Worm (Caenorhabditis elegans): ENCODE data around the gene F55A4.7.
A peak's percentile ranks its signal among the peaks of the same experiment; 100 is the strongest.

The F55A4.7 gene

ce11 chrX:1038347-1038746 is at the start of gene F55A4.7:
Gene F55A4.7 (minus strand): TSS chrX:1038447.
- no peak for TF ChIP-seq bed-3 (GFP tag; optimal IDR thresholded peaks at IDR 0.05)
- no peak for TF ChIP-seq blmp-1 (tag; optimal IDR thresholded peaks at IDR 0.05)
- no peak for TF ChIP-seq drap-1 (GFP tag; optimal IDR thresholded peaks at IDR 0.05)
- TF ChIP-seq nhr-2 (tag; optimal IDR thresholded peaks at IDR 0.05), result no peak
- no peak for TF ChIP-seq mep-1 (tag; optimal IDR thresholded peaks at IDR 0.05)
- TF ChIP-seq zip-8 (tag; optimal IDR thresholded peaks at IDR 0.05), result no peak
- TF ChIP-seq elt-1 (tag; optimal IDR thresholded peaks at IDR 0.05; ENCODE audit: borderline replicate concordance, insufficient read depth), result no peak
- TF ChIP-seq mls-2 (tag; optimal IDR thresholded peaks at IDR 0.05), result no peak
- TF ChIP-seq nhr-237 (tag; optimal IDR thresholded peaks at IDR 0.05), result no peak
- TF ChIP-seq ceh-39 (tag; optimal IDR thresholded peaks at IDR 0.05), result no peak
- no peak for TF ChIP-seq unc-62 (GFP tag; optimal IDR thresholded peaks at IDR 0.05)
- no peak for TF ChIP-seq ceh-83 (GFP tag; optimal IDR thresholded peaks at IDR 0.05)

DNA sequence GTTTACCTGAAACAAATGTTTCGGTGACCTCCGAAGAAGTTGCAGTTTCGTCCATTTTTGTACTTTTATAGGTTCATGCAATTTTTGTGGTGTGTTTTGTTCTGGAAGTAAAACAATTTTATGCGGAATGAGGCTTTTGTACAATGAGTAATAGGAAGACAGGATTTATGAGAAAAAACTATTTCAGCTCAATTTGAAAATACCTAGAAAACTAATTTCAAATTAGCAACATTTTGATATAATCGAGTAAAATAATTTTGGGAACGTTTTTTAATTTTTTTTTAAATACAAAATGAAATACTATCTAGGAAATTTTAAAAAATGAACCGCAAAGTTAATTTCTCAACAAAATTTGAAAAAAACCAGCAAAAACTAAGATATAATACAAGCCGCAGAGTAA is 49.8 kb upstream of the F55A4.7 start, which contains the start of gene rei-2:
TSS of gene rei-2 (minus strand) at position 101 of the 400 bp plus-strand sequence.
- TF ChIP-seq hlh-1 (tag; optimal IDR thresholded peaks at IDR 0.05), result no peak
- no peak for TF ChIP-seq nhr-2 (tag; optimal IDR thresholded peaks at IDR 0.05)
- no peak for TF ChIP-seq drap-1 (GFP tag; optimal IDR thresholded peaks at IDR 0.05)
- TF ChIP-seq nhr-28 (tag; optimal IDR thresholded peaks at IDR 0.05), result no peak

- TF ChIP-seq nhr-28 (tag; optimal IDR thresholded peaks at IDR 0.05), result no peak
- no peak for TF ChIP-seq nhr-12 (tag; optimal IDR thresholded peaks at IDR 0.05)
- no peak for TF ChIP-seq mls-2 (tag; optimal IDR thresholded peaks at IDR 0.05)
- TF ChIP-seq ham-2 (GFP tag; optimal IDR thresholded peaks at IDR 0.05), result no peak
- TF ChIP-seq zip-8 (tag; optimal IDR thresholded peaks at IDR 0.05), result no peak
- TF ChIP-seq mab-5 (tag; optimal IDR thresholded peaks at IDR 0.05), result no peak
- TF ChIP-seq drap-1 (GFP tag; optimal IDR thresholded peaks at IDR 0.05), result no peak
- no peak for TF ChIP-seq blmp-1 (tag; optimal IDR thresholded peaks at IDR 0.05)
- no peak for TF ChIP-seq sem-2 (GFP tag; optimal IDR thresholded peaks at IDR 0.05)
- no peak for TF ChIP-seq ceh-83 (GFP tag; optimal IDR thresholded peaks at IDR 0.05)
These were observed 48.2 kb upstream of the F55A4.7 start for ce11 chrX:1086406-1086897.

- TF ChIP-seq ceh-39 (tag; optimal IDR thresholded peaks at IDR 0.05) (no peak), ceh-83 (GFP tag; optimal IDR thresholded peaks at IDR 0.05) (no peak), drap-1 (GFP tag; optimal IDR thresholded peaks at IDR 0.05) (no peak), elt-3 (tag; optimal IDR thresholded peaks at IDR 0.05) (no peak), bed-3 (GFP tag; optimal IDR thresholded peaks at IDR 0.05) (no peak), ham-2 (GFP tag; optimal IDR thresholded peaks at IDR 0.05) (no peak), mls-2 (tag; optimal IDR thresholded peaks at IDR 0.05) (no peak), sptf-1 (tag; optimal IDR thresholded peaks at IDR 0.05) (no peak), blmp-1 (tag; optimal IDR thresholded peaks at IDR 0.05) (no peak), tbx-8 (GFP tag; optimal IDR thresholded peaks at IDR 0.05) (no peak), flh-1 (GFP tag; optimal IDR thresholded peaks at IDR 0.05) (no peak), elt-1 (tag; optimal IDR thresholded peaks at IDR 0.05; ENCODE audit: borderline replicate concordance, insufficient read depth) (no peak), cnd-1 (tag; optimal IDR thresholded peaks at IDR 0.05) (no peak), sem-2 (GFP tag; optimal IDR thresholded peaks at IDR 0.05) (no peak), ces-1 (GFP tag; optimal IDR thresholded peaks at IDR 0.05) (no peak), nhr-237 (tag; optimal IDR thresholded peaks at IDR 0.05) (no peak)
These were observed 46.8 kb upstream of the F55A4.7 start for ce11 chrX:1085000-1085399.

- TF ChIP-seq mep-1 (tag; optimal IDR thresholded peaks at IDR 0.05) (peak; percentile 24), nhr-28 (tag; optimal IDR thresholded peaks at IDR 0.05) (no peak), unc-62 (GFP tag; optimal IDR thresholded peaks at IDR 0.05) (peak; percentile 64), sem-2 (GFP tag; optimal IDR thresholded peaks at IDR 0.05) (no peak), drap-1 (GFP tag; optimal IDR thresholded peaks at IDR 0.05) (peak; percentile 30), unc-120 (tag; optimal IDR thresholded peaks at IDR 0.05; ENCODE audit: poor library complexity, severe bottlenecking) (peak; percentile 95), M03D4.4 (tag; optimal IDR thresholded peaks at IDR 0.05) (peak; percentile 45), nhr-237 (tag; optimal IDR thresholded peaks at IDR 0.05) (no peak), hlh-1 (tag; optimal IDR thresholded peaks at IDR 0.05) (peak; percentile 37), pha-4 (tag; optimal IDR thresholded peaks at IDR 0.05) (no peak), flh-1 (GFP tag; optimal IDR thresholded peaks at IDR 0.05) (no peak), sptf-1 (tag; optimal IDR thresholded peaks at IDR 0.05) (no peak), lin-13 (tag; optimal IDR thresholded peaks at IDR 0.05) (no peak), ztf-11 (tag; optimal IDR thresholded peaks at IDR 0.05) (no peak), elt-3 (tag; optimal IDR thresholded peaks at IDR 0.05) (no peak), blmp-1 (tag; optimal IDR thresholded peaks at IDR 0.05) (no peak), lsy-2 (tag; optimal IDR thresholded peaks at IDR 0.05) (no peak)
These were observed 43.7 kb upstream of the F55A4.7 start for ce11 chrX:1081927-1082326.

Measured in whole organism, mixed stage, embryonic.